Fruit fly (Drosophila melanogaster) whole organism, prepupa: ENCODE results near the gene CG14391.

Experiments used
- CG10631 ChIP-seq: fragments of 200-800 bp; sonication (Bioruptor generic); optimal IDR thresholded peaks from 2 replicates; lab custom pipeline; 2016; ENCODE audit warnings: missing biosample characterization, missing genetic modification characterization
- CG10669 ChIP-seq: fragments of 200-800 bp; sonication (Bioruptor generic); optimal IDR thresholded peaks from 3 replicates; lab custom pipeline; 2018; ENCODE audit warnings: missing biosample characterization, mild to moderate bottlenecking, missing genetic modification characterization, moderate library complexity
- CG11294 ChIP-seq: fragments of 200-800 bp; sonication (Bioruptor generic); IDR thresholded peaks from 2 replicates; pipeline ENCODE4 v1.3.6; 2022; ENCODE audit warnings: missing biosample characterization, missing genetic modification characterization
- CG11762 ChIP-seq: fragments of 200-800 bp; sonication (Bioruptor generic); optimal IDR thresholded peaks from 3 replicates; lab custom pipeline; 2016; ENCODE audit warnings: missing biosample characterization, missing genetic modification characterization; ENCODE audit not compliant: insufficient read depth
- CG15336 ChIP-seq: fragments of 200-800 bp; sonication (Bioruptor generic); IDR thresholded peaks from 2 replicates; pipeline ENCODE4 v1.3.6; 2022; ENCODE audit warnings: missing biosample characterization, missing genetic modification characterization
- CG1621 ChIP-seq: fragments of 200-800 bp; sonication (Bioruptor generic); optimal IDR thresholded peaks from 3 replicates; lab custom pipeline; 2018; ENCODE audit warnings: missing biosample characterization, mild to moderate bottlenecking, missing genetic modification characterization
- CG16779 ChIP-seq: fragments of 200-800 bp; sonication (Bioruptor generic); optimal IDR thresholded peaks from 3 replicates; lab custom pipeline; 2017; ENCODE audit warnings: missing biosample characterization, mild to moderate bottlenecking, missing genetic modification characterization
- CG3032 ChIP-seq: fragments of 200-800 bp; optimal IDR thresholded peaks from 2 replicates; lab custom pipeline; 2019; ENCODE audit warnings: missing biosample characterization, mild to moderate bottlenecking, missing genetic modification characterization, moderate library complexity
- CG34406 ChIP-seq: fragments of 200-800 bp; sonication (Bioruptor generic); optimal IDR thresholded peaks from 3 replicates; lab custom pipeline; 2016; ENCODE audit warnings: missing biosample characterization, missing genetic modification characterization
- CG3919 ChIP-seq: fragments of 200-800 bp; sonication (Bioruptor generic); optimal IDR thresholded peaks from 3 replicates; lab custom pipeline; 2016; ENCODE audit warnings: missing biosample characterization, missing genetic modification characterization
- CG4318 ChIP-seq: fragments of 200-800 bp; sonication (Bioruptor generic); optimal IDR thresholded peaks from 3 replicates; lab custom pipeline; 2017; ENCODE audit warnings: missing biosample characterization, mild to moderate bottlenecking, missing genetic modification characterization
- CG6163 ChIP-seq: fragments of 200-800 bp; sonication (Bioruptor generic); IDR thresholded peaks from 3 replicates; pipeline ENCODE4 v1.3.6; 2022; ENCODE audit warnings: missing biosample characterization, missing genetic modification characterization
- CG6276 ChIP-seq: fragments of 200-800 bp; sonication (Bioruptor generic); optimal IDR thresholded peaks from 2 replicates; lab custom pipeline; 2017; ENCODE audit warnings: missing biosample characterization, mild to moderate bottlenecking, missing genetic modification characterization
- CG6808 ChIP-seq: fragments of 200-800 bp; sonication (Bioruptor generic); optimal IDR thresholded peaks from 3 replicates; lab custom pipeline; 2017; ENCODE audit warnings: missing biosample characterization, missing genetic modification characterization, mild to moderate bottlenecking, moderate library complexity, missing genetic modification reagents
- CG7368 ChIP-seq: fragments of 200-800 bp; sonication (Bioruptor generic); optimal IDR thresholded peaks from 3 replicates; lab custom pipeline; 2016; ENCODE audit warnings: missing biosample characterization, missing genetic modification characterization
- CG8119 ChIP-seq: fragments of 200-800 bp; sonication (Bioruptor generic); IDR thresholded peaks from 3 replicates; pipeline ENCODE4 v1.3.6; 2022; ENCODE audit warnings: missing biosample characterization, missing genetic modification characterization
- CG8319 ChIP-seq: fragments of 200-800 bp; sonication (Bioruptor generic); optimal IDR thresholded peaks from 3 replicates; lab custom pipeline; 2016; ENCODE audit warnings: missing biosample characterization, missing genetic modification characterization
- CG9139 ChIP-seq: fragments of 200-800 bp; sonication (Bioruptor generic); optimal IDR thresholded peaks from 3 replicates; lab custom pipeline; 2017; ENCODE audit warnings: missing biosample characterization, mild to moderate bottlenecking, missing genetic modification characterization
- Eip78C ChIP-seq: fragments of 200-800 bp; sonication (Bioruptor generic); peaks from one replicate; lab custom pipeline; 2016; ENCODE audit warnings: missing biosample characterization, missing genetic modification characterization
- Eip93F ChIP-seq: fragments of 200-800 bp; sonication (Bioruptor generic); optimal IDR thresholded peaks from 2 replicates; lab custom pipeline; 2016; ENCODE audit warnings: missing biosample characterization, mild to moderate bottlenecking, missing genetic modification characterization
- Gug ChIP-seq: fragments of 200-800 bp; sonication (Bioruptor generic); IDR thresholded peaks from 2 replicates; pipeline ENCODE4 v1.3.6; 2022; ENCODE audit warnings: missing biosample characterization, missing genetic modification characterization
- Hr39 ChIP-seq: fragments of 200-800 bp; sonication (Bioruptor generic); optimal IDR thresholded peaks from 2 replicates; lab custom pipeline; 2016; ENCODE audit warnings: missing biosample characterization, missing genetic modification characterization
- Lpt ChIP-seq: fragments of 200-800 bp; sonication (Bioruptor generic); optimal IDR thresholded peaks from 3 replicates; lab custom pipeline; 2016; ENCODE audit warnings: missing biosample characterization, missing genetic modification characterization
- Met ChIP-seq: fragments of 200-800 bp; sonication (Bioruptor generic); optimal IDR thresholded peaks from 3 replicates; lab custom pipeline; 2016; ENCODE audit warnings: missing biosample characterization, missing genetic modification characterization
- Smox ChIP-seq: fragments of 200-800 bp; sonication (Bioruptor generic); optimal IDR thresholded peaks from 3 replicates; lab custom pipeline; 2016; ENCODE audit warnings: missing biosample characterization, missing genetic modification characterization
- Sox102F ChIP-seq: fragments of 200-800 bp; sonication (Bioruptor generic); optimal IDR thresholded peaks from 2 replicates; lab custom pipeline; 2016; ENCODE audit warnings: missing biosample characterization, mild to moderate bottlenecking, missing genetic modification characterization
- Sox14 ChIP-seq: fragments of 200-800 bp; sonication (Bioruptor generic); optimal IDR thresholded peaks from 3 replicates; lab custom pipeline; 2016; ENCODE audit warnings: missing biosample characterization, missing genetic modification characterization
- Sox15 ChIP-seq: fragments of 200-800 bp; sonication (Bioruptor generic); optimal IDR thresholded peaks from 3 replicates; lab custom pipeline; 2016; ENCODE audit warnings: missing biosample characterization, missing genetic modification characterization
- acj6 ChIP-seq: fragments of 200-800 bp; sonication (Bioruptor generic); optimal IDR thresholded peaks from 3 replicates; lab custom pipeline; 2016; ENCODE audit warnings: missing biosample characterization, missing genetic modification characterization
- eg ChIP-seq: fragments of 200-800 bp; sonication (Bioruptor generic); IDR thresholded peaks from 3 replicates; pipeline ENCODE4 v1.3.6; 2022; ENCODE audit warnings: missing biosample characterization, missing genetic modification characterization
- esn ChIP-seq: fragments of 200-800 bp; sonication (Bioruptor generic); optimal IDR thresholded peaks from 2 replicates; lab custom pipeline; 2016; ENCODE audit warnings: missing biosample characterization, mild to moderate bottlenecking, missing genetic modification characterization, moderate library complexity
- fd59A ChIP-seq: fragments of 200-800 bp; sonication (Bioruptor generic); optimal IDR thresholded peaks from 2 replicates; lab custom pipeline; 2017; ENCODE audit warnings: missing biosample characterization, mild to moderate bottlenecking, missing genetic modification characterization, missing genetic modification reagents
- fd85E ChIP-seq: fragments of 200-800 bp; sonication (Bioruptor generic); optimal IDR thresholded peaks from 3 replicates; lab custom pipeline; 2016; ENCODE audit warnings: missing biosample characterization, missing genetic modification characterization
- fkh ChIP-seq: fragments of 200-800 bp; sonication (Bioruptor generic); optimal IDR thresholded peaks from 3 replicates; lab custom pipeline; 2017; ENCODE audit warnings: missing biosample characterization, mild to moderate bottlenecking, missing genetic modification characterization, moderate library complexity
- net ChIP-seq: fragments of 200-800 bp; sonication (Bioruptor generic); optimal IDR thresholded peaks from 3 replicates; lab custom pipeline; 2016; ENCODE audit warnings: missing biosample characterization, missing genetic modification characterization
- pdm3 ChIP-seq: fragments of 200-800 bp; sonication (Bioruptor generic); optimal IDR thresholded peaks from 3 replicates; lab custom pipeline; 2016; ENCODE audit warnings: missing biosample characterization, missing genetic modification characterization
- salr ChIP-seq, 2 experiments: fragments of 200-800 bp; sonication (Bioruptor generic); optimal IDR thresholded peaks; 3 replicates each; lab custom pipeline; 2016 to 2018; ENCODE audit warnings: missing biosample characterization in 2 of 2, missing genetic modification characterization in 2 of 2, mild to moderate bottlenecking in 1 of 2
- spab ChIP-seq: fragments of 200-800 bp; sonication (Bioruptor generic); optimal IDR thresholded peaks from 2 replicates; lab custom pipeline; 2017; ENCODE audit warnings: missing biosample characterization, mild to moderate bottlenecking, missing genetic modification characterization, missing genetic modification reagents
- ss ChIP-seq, 2 experiments: fragments of 200-800 bp; sonication (Bioruptor generic); optimal IDR thresholded peaks; 2 replicates in 1 of 2; 3 replicates in 1 of 2; lab custom pipeline; 2017 to 2018; ENCODE audit warnings: mild to moderate bottlenecking in 2 of 2, missing biosample characterization in 2 of 2, missing genetic modification characterization in 2 of 2, moderate library complexity in 1 of 2
- svp ChIP-seq: fragments of 200-800 bp; sonication (Bioruptor generic); peaks from one replicate; lab custom pipeline; 2016; ENCODE audit warnings: missing biosample characterization, missing genetic modification characterization
- vri ChIP-seq: fragments of 200-800 bp; sonication (Bioruptor generic); optimal IDR thresholded peaks from 3 replicates; lab custom pipeline; 2016; ENCODE audit warnings: missing biosample characterization, mild to moderate bottlenecking, missing genetic modification characterization

Gene CG14391

DNA sequence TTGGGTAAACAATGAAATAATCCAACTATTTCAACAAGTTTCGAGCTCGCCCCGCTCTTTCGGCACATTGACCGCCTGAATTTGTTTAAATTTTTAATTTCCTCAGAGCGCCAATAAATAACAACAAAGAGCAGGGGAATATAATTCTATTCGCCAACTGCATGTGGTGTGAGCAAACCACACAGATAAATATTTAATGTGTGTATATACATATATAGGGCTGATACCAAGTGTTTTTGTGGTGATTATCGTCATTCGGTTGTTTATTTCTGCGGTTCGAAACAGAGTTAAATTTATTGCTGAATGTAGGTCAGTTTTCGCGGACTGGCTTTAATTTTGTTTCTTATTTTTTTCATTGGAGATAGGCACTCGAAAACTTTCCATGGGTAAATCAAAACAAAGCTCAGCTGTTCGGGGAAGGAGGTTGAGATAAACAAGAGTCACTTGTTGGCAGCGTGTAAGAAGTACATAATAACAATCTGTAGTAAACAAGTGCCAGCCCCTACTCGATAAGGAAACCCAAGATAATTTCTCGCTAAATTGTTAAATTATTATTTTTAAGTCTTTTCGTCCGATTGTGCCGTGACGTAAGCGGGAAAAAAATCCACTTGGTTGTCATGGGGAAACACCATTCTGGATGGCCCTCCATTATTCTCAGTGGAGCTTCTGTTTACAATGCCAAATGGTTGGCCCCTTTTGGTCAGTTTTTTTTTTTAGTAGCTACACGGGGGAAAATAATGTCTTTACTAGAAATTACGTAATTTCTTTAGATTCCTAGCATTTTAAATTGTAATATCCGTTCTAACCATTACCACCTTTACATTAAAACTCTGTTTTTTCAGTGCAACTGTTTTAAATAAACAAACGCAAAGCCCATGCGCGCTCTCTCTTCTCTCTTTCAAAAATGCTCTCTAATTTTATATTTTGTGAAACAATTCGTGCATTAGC lies 23.2 kb upstream of the CG14391 start (continued):
- TF ChIP-seq CG6808 (GFP tag; lab: Kevin White, UChicago): peak; percentile 10
- no peak for TF ChIP-seq spab
- TF ChIP-seq CG4318 (GFP tag; lab: Kevin White, UChicago): no peak
- TF ChIP-seq CG11294 (GFP tag; lab: Robert Waterston, UW): peak; percentile 61
- TF ChIP-seq fd59A (GFP tag; lab: Kevin White, UChicago): peak; percentile 40
- no peak for TF ChIP-seq CG8319 (GFP tag; lab: Kevin White, UChicago)
- peak; percentile 87 for TF ChIP-seq Eip78C (GFP tag; lab: Kevin White, UChicago)
- TF ChIP-seq pdm3 (GFP tag; lab: Kevin White, UChicago): peak; percentile 41
- TF ChIP-seq Gug (GFP tag; lab: Robert Waterston, UW): peak; percentile 53
- TF ChIP-seq net (GFP tag; lab: Kevin White, UChicago): no peak
- no peak for TF ChIP-seq CG34406 (GFP tag; lab: Kevin White, UChicago)
- peak in 1 of 2 experiments; percentile 26 for TF ChIP-seq ss (GFP tag; optimal IDR thresholded peaks at IDR 0.05; lab: Kevin White, UChicago)
- TF ChIP-seq Eip93F (GFP tag; lab: Kevin White, UChicago): peak; percentile 36
- TF ChIP-seq CG10631: peak; percentile 51
- TF ChIP-seq Sox15: no peak
- TF ChIP-seq Sox102F: no peak
- peak; percentile 38 for TF ChIP-seq Smox (GFP tag; lab: Kevin White, UChicago)
- TF ChIP-seq CG11762 (GFP tag; lab: Kevin White, UChicago): no peak
- peak; percentile 65 for TF ChIP-seq fkh (GFP tag; lab: Kevin White, UChicago)

DNA sequence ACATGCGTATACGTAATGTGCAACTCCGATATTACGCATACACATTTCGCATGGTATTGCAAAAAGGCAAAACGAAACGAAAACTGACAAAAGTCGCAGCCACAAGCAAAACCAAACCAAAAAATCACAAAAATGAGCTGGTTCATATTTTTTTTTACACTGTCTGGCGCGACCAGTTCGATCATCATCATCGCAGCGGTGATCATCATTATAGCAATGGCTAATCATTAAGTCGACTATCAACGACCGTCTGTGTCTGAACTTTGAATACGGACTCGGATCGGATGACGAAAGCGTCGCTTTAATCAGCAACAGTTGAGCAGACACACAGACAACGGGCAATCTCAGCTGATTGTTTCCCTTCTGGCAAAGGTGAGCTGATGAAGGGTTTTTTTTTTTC lies 22.3 kb upstream of the CG14391 start:
- TF ChIP-seq CG10669 (GFP tag; lab: Kevin White, UChicago): peak; percentile 41
- no peak for TF ChIP-seq fkh (GFP tag; lab: Kevin White, UChicago)
- TF ChIP-seq CG6163 (GFP tag; lab: Robert Waterston, UW): no peak
- TF ChIP-seq svp (GFP tag; lab: Kevin White, UChicago): peak; percentile 86
- TF ChIP-seq salr (GFP tag; optimal IDR thresholded peaks at IDR 0.05; lab: Kevin White, UChicago): no peak
- no peak for TF ChIP-seq esn (GFP tag; lab: Kevin White, UChicago)
- TF ChIP-seq CG6808 (GFP tag; lab: Kevin White, UChicago): peak; percentile 68
- TF ChIP-seq CG9139 (GFP tag; lab: Kevin White, UChicago): peak; percentile 75
- peak; percentile 63 for TF ChIP-seq CG1621 (tag; lab: Kevin White, UChicago)
- TF ChIP-seq eg (GFP tag; lab: Robert Waterston, UW): peak; percentile 38; the same call in 2 of the 3 replicates
- TF ChIP-seq ss (GFP tag; optimal IDR thresholded peaks at IDR 0.05; lab: Kevin White, UChicago): peak; percentile 78 to 81
- TF ChIP-seq CG6276 (GFP tag; lab: Kevin White, UChicago): peak; percentile 77
- TF ChIP-seq spab: peak; percentile 34
- TF ChIP-seq CG8119 (GFP tag; lab: Robert Waterston, UW): peak; percentile 46; the same call in 2 of the 3 replicates
- TF ChIP-seq CG11762 (GFP tag; lab: Kevin White, UChicago): peak; percentile 6
- TF ChIP-seq CG16779 (tag; lab: Kevin White, UChicago): no peak
- TF ChIP-seq CG3919 (GFP tag; lab: Kevin White, UChicago): no peak
- no peak for TF ChIP-seq Hr39 (GFP tag; lab: Kevin White, UChicago)
- no peak for TF ChIP-seq CG3032 (tag; lab: Kevin White, UChicago)
- TF ChIP-seq Met: no peak
- no peak for TF ChIP-seq Sox14 (GFP tag; lab: Kevin White, UChicago)
- TF ChIP-seq CG4318 (GFP tag; lab: Kevin White, UChicago): no peak
- no peak for TF ChIP-seq CG8319 (GFP tag; lab: Kevin White, UChicago)
- TF ChIP-seq net (GFP tag; lab: Kevin White, UChicago): peak; percentile 53
- TF ChIP-seq CG7368 (GFP tag; lab: Kevin White, UChicago): no peak
- no peak for TF ChIP-seq fd85E (GFP tag; lab: Kevin White, UChicago)
- no peak for TF ChIP-seq acj6 (GFP tag; lab: Kevin White, UChicago)
- no peak for TF ChIP-seq CG10631
- no peak for TF ChIP-seq Lpt (GFP tag; lab: Kevin White, UChicago)
- TF ChIP-seq fd59A (GFP tag; lab: Kevin White, UChicago): no peak
- peak; percentile 57 for TF ChIP-seq CG15336
- TF ChIP-seq vri: no peak
